Fruit fly (Drosophila melanogaster) S2 (cell line): Measurements from ENCODE around the gene CG12784.
A peak's percentile ranks its signal among the peaks of the same experiment; 100 is the strongest.

Source experiments
- CG8478 ChIP-seq: fragments of >200 bp; optimal IDR thresholded peaks from 2 replicates; lab custom pipeline; 2018
- CTCF ChIP-seq, 2 experiments: fragments of >200 bp; optimal IDR thresholded peaks; 2 replicates each; lab custom pipeline; 2018

CG12784 gene

dm6 chr3R:15802006-15802405 lies 39.1 kb downstream of the CG12784 start, which contains the start of gene CG9593:
CG9593 (plus strand) TSS chr3R:15802275.
- TF ChIP-seq CTCF (optimal IDR thresholded peaks at IDR 0.05; lab: Kevin White, UChicago) (no peak), CG8478 (no peak)

- TF ChIP-seq CG8478 (no peak), CTCF (optimal IDR thresholded peaks at IDR 0.05; lab: Kevin White, UChicago) (peak in 1 of 2 experiments; percentile 58)
Observed at dm6 chr3R:15803502-15804461, 40.9 kb downstream of the CG12784 start, which contains the start of gene alpha-Man-IIb. alpha-Man-IIb (plus strand) TSS chr3R:15804248.

dm6 chr3R:15804678-15805077 lies 41.8 kb downstream of the CG12784 start:
- TF ChIP-seq CTCF (optimal IDR thresholded peaks at IDR 0.05; lab: Kevin White, UChicago) (no peak), CG8478 (no peak)

- TF ChIP-seq CTCF (optimal IDR thresholded peaks at IDR 0.05; lab: Kevin White, UChicago) (no peak), CG8478 (no peak)
Observed at dm6 chr3R:15806341-15806740, 43.4 kb downstream of the CG12784 start.

- no peak for TF ChIP-seq CG8478
- TF ChIP-seq CTCF (optimal IDR thresholded peaks at IDR 0.05; lab: Kevin White, UChicago) = no peak
Observed at dm6 chr3R:15807306-15807705, 44.4 kb downstream of the CG12784 start.

- TF ChIP-seq CTCF (optimal IDR thresholded peaks at IDR 0.05; lab: Kevin White, UChicago) = no peak
- TF ChIP-seq CG8478 = no peak
Observed at dm6 chr3R:15807877-15808381, 45.0 kb downstream of the CG12784 start.

- TF ChIP-seq CTCF (optimal IDR thresholded peaks at IDR 0.05; lab: Kevin White, UChicago) = no peak
- TF ChIP-seq CG8478 = no peak
Observed at dm6 chr3R:15810369-15810768, 47.5 kb downstream of the CG12784 start.
